Fruit fly (Drosophila melanogaster) whole organism, embryonic: ENCODE data around the gene CG14650.

ENCODE experiments used
- CG12942 ChIP-seq: fragments of 200-800 bp; sonication (Bioruptor generic); optimal IDR thresholded peaks from 3 replicates; lab custom pipeline; 2016; ENCODE audit warnings: missing biosample characterization, missing genetic modification characterization
- CG18764 ChIP-seq: fragments of 200-800 bp; sonication (Bioruptor generic); optimal IDR thresholded peaks from 3 replicates; lab custom pipeline; 2016; ENCODE audit warnings: missing biosample characterization, missing genetic modification characterization
- croc ChIP-seq: fragments of 200-800 bp; sonication (Bioruptor generic); conservative IDR thresholded peaks from 3 replicates; pipeline ENCODE4 v1.3.6; 2022; ENCODE audit warnings: missing biosample characterization, missing genetic modification characterization

DNA sequence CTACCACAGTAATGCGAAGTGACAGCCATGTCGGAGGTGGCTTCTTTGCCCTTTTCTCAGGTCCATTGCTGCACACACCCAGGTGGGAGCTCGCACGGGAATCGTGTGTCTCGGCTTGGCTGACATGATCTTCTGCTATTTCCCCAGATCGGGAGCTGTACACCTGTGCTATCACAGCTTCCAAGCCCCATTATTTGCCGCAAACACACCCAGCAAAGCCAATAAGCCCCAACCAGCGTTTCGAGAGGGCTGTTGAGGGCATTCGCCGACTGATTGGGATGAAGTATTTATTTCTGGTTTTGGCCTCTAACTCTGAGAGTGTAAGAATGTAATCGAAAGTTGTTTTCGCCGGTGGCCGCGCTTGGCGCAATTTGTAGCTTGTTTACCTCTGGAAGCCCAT, 20.4 kb downstream of the CG14650 start:
- no peak for TF ChIP-seq CG12942
- TF ChIP-seq CG18764 (GFP tag; lab: Kevin White, UChicago) = no peak
- no peak for TF ChIP-seq croc (GFP tag; lab: Robert Waterston, UW)
